Fruit fly (Drosophila melanogaster) whole organism, prepupa: ENCODE data around the gene CG14315.
A peak's percentile ranks its signal among the peaks of the same experiment; 100 is the strongest.

Experiments
- CG10631 ChIP-seq: fragments of 200-800 bp; sonication (Bioruptor generic); optimal IDR thresholded peaks from 2 replicates; lab custom pipeline; 2016; ENCODE audit warnings: missing biosample characterization, missing genetic modification characterization
- CG11294 ChIP-seq: fragments of 200-800 bp; sonication (Bioruptor generic); IDR thresholded peaks from 2 replicates; pipeline ENCODE4 v1.3.6; 2022; ENCODE audit warnings: missing biosample characterization, missing genetic modification characterization
- CG11762 ChIP-seq: fragments of 200-800 bp; sonication (Bioruptor generic); optimal IDR thresholded peaks from 3 replicates; lab custom pipeline; 2016; ENCODE audit warnings: missing biosample characterization, missing genetic modification characterization; ENCODE audit not compliant: insufficient read depth
- CG11902 ChIP-seq: fragments of 200-800 bp; sonication (Bioruptor generic); optimal IDR thresholded peaks from 3 replicates; lab custom pipeline; 2016; ENCODE audit warnings: missing biosample characterization, missing genetic modification characterization
- CG1621 ChIP-seq: fragments of 200-800 bp; sonication (Bioruptor generic); optimal IDR thresholded peaks from 3 replicates; lab custom pipeline; 2018; ENCODE audit warnings: missing biosample characterization, mild to moderate bottlenecking, missing genetic modification characterization
- CG3032 ChIP-seq: fragments of 200-800 bp; optimal IDR thresholded peaks from 2 replicates; lab custom pipeline; 2019; ENCODE audit warnings: missing biosample characterization, mild to moderate bottlenecking, missing genetic modification characterization, moderate library complexity
- CG32006 ChIP-seq: fragments of 200-800 bp; sonication (Bioruptor generic); optimal IDR thresholded peaks from 3 replicates; lab custom pipeline; 2017; ENCODE audit warnings: missing biosample characterization, mild to moderate bottlenecking, missing genetic modification characterization
- CG34406 ChIP-seq: fragments of 200-800 bp; sonication (Bioruptor generic); optimal IDR thresholded peaks from 3 replicates; lab custom pipeline; 2016; ENCODE audit warnings: missing biosample characterization, missing genetic modification characterization
- CG3919 ChIP-seq: fragments of 200-800 bp; sonication (Bioruptor generic); optimal IDR thresholded peaks from 3 replicates; lab custom pipeline; 2016; ENCODE audit warnings: missing biosample characterization, missing genetic modification characterization
- CG6792 ChIP-seq: fragments of 200-800 bp; sonication (Bioruptor generic); optimal IDR thresholded peaks from 3 replicates; lab custom pipeline; 2016; ENCODE audit warnings: missing biosample characterization, missing genetic modification characterization
- CG6808 ChIP-seq: fragments of 200-800 bp; sonication (Bioruptor generic); optimal IDR thresholded peaks from 3 replicates; lab custom pipeline; 2017; ENCODE audit warnings: missing biosample characterization, missing genetic modification characterization, mild to moderate bottlenecking, moderate library complexity, missing genetic modification reagents
- CG7368 ChIP-seq: fragments of 200-800 bp; sonication (Bioruptor generic); optimal IDR thresholded peaks from 3 replicates; lab custom pipeline; 2016; ENCODE audit warnings: missing biosample characterization, missing genetic modification characterization
- CG8119 ChIP-seq: fragments of 200-800 bp; sonication (Bioruptor generic); IDR thresholded peaks from 3 replicates; pipeline ENCODE4 v1.3.6; 2022; ENCODE audit warnings: missing biosample characterization, missing genetic modification characterization
- CG8632 ChIP-seq: fragments of 200-800 bp; sonication (Bioruptor generic); optimal IDR thresholded peaks from 3 replicates; lab custom pipeline; 2016; ENCODE audit warnings: missing biosample characterization, missing genetic modification characterization
- CG9139 ChIP-seq: fragments of 200-800 bp; sonication (Bioruptor generic); optimal IDR thresholded peaks from 3 replicates; lab custom pipeline; 2017; ENCODE audit warnings: missing biosample characterization, mild to moderate bottlenecking, missing genetic modification characterization
- Eip75B ChIP-seq: fragments of 200-800 bp; sonication (Bioruptor generic); optimal IDR thresholded peaks from 3 replicates; lab custom pipeline; 2016; ENCODE audit warnings: missing biosample characterization, missing genetic modification characterization
- Eip93F ChIP-seq: fragments of 200-800 bp; sonication (Bioruptor generic); optimal IDR thresholded peaks from 2 replicates; lab custom pipeline; 2016; ENCODE audit warnings: missing biosample characterization, mild to moderate bottlenecking, missing genetic modification characterization
- Ets21C ChIP-seq: fragments of 200-800 bp; sonication (Bioruptor generic); optimal IDR thresholded peaks from 3 replicates; lab custom pipeline; 2016; ENCODE audit warnings: missing biosample characterization, missing genetic modification characterization
- Ets96B ChIP-seq: fragments of 200-800 bp; optimal IDR thresholded peaks from 2 replicates; lab custom pipeline; 2019; ENCODE audit warnings: missing biosample characterization, mild to moderate bottlenecking, missing genetic modification characterization, moderate library complexity
- Gug ChIP-seq: fragments of 200-800 bp; sonication (Bioruptor generic); IDR thresholded peaks from 2 replicates; pipeline ENCODE4 v1.3.6; 2022; ENCODE audit warnings: missing biosample characterization, missing genetic modification characterization
- Hr38 ChIP-seq: sonication (Bioruptor generic); optimal IDR thresholded peaks from 2 replicates; lab custom pipeline; 2016; ENCODE audit warnings: missing biosample characterization, missing genetic modification characterization
- Hr39 ChIP-seq: fragments of 200-800 bp; sonication (Bioruptor generic); optimal IDR thresholded peaks from 2 replicates; lab custom pipeline; 2016; ENCODE audit warnings: missing biosample characterization, missing genetic modification characterization
- Hr4 ChIP-seq: fragments of 200-800 bp; sonication (Bioruptor generic); optimal IDR thresholded peaks from 3 replicates; lab custom pipeline; 2016; ENCODE audit warnings: missing biosample characterization, missing genetic modification characterization
- Lpt ChIP-seq: fragments of 200-800 bp; sonication (Bioruptor generic); optimal IDR thresholded peaks from 3 replicates; lab custom pipeline; 2016; ENCODE audit warnings: missing biosample characterization, missing genetic modification characterization
- Met ChIP-seq: fragments of 200-800 bp; sonication (Bioruptor generic); optimal IDR thresholded peaks from 3 replicates; lab custom pipeline; 2016; ENCODE audit warnings: missing biosample characterization, missing genetic modification characterization
- OdsH ChIP-seq: fragments of 200-800 bp; sonication (Bioruptor generic); optimal IDR thresholded peaks from 3 replicates; lab custom pipeline; 2016; ENCODE audit warnings: missing biosample characterization, missing genetic modification characterization
- Smox ChIP-seq: fragments of 200-800 bp; sonication (Bioruptor generic); optimal IDR thresholded peaks from 3 replicates; lab custom pipeline; 2016; ENCODE audit warnings: missing biosample characterization, missing genetic modification characterization
- Sox14 ChIP-seq: fragments of 200-800 bp; sonication (Bioruptor generic); optimal IDR thresholded peaks from 3 replicates; lab custom pipeline; 2016; ENCODE audit warnings: missing biosample characterization, missing genetic modification characterization
- Sox15 ChIP-seq: fragments of 200-800 bp; sonication (Bioruptor generic); optimal IDR thresholded peaks from 3 replicates; lab custom pipeline; 2016; ENCODE audit warnings: missing biosample characterization, missing genetic modification characterization
- achi ChIP-seq: fragments of 200-800 bp; sonication (Bioruptor generic); optimal IDR thresholded peaks from 3 replicates; lab custom pipeline; 2016; ENCODE audit warnings: missing biosample characterization, missing genetic modification characterization
- acj6 ChIP-seq: fragments of 200-800 bp; sonication (Bioruptor generic); optimal IDR thresholded peaks from 3 replicates; lab custom pipeline; 2016; ENCODE audit warnings: missing biosample characterization, missing genetic modification characterization
- dac ChIP-seq: fragments of 200-800 bp; sonication (Bioruptor generic); optimal IDR thresholded peaks from 2 replicates; lab custom pipeline; 2017; ENCODE audit warnings: missing biosample characterization, mild to moderate bottlenecking, missing genetic modification characterization
- dsx ChIP-seq: fragments of 200-800 bp; optimal IDR thresholded peaks from 3 replicates; lab custom pipeline; 2019; ENCODE audit warnings: missing biosample characterization, mild to moderate bottlenecking, missing genetic modification characterization, moderate library complexity; ENCODE audit not compliant: poor library complexity, severe bottlenecking
- eg ChIP-seq: fragments of 200-800 bp; sonication (Bioruptor generic); IDR thresholded peaks from 3 replicates; pipeline ENCODE4 v1.3.6; 2022; ENCODE audit warnings: missing biosample characterization, missing genetic modification characterization
- esn ChIP-seq: fragments of 200-800 bp; sonication (Bioruptor generic); optimal IDR thresholded peaks from 2 replicates; lab custom pipeline; 2016; ENCODE audit warnings: missing biosample characterization, mild to moderate bottlenecking, missing genetic modification characterization, moderate library complexity
- fd85E ChIP-seq: fragments of 200-800 bp; sonication (Bioruptor generic); optimal IDR thresholded peaks from 3 replicates; lab custom pipeline; 2016; ENCODE audit warnings: missing biosample characterization, missing genetic modification characterization
- net ChIP-seq: fragments of 200-800 bp; sonication (Bioruptor generic); optimal IDR thresholded peaks from 3 replicates; lab custom pipeline; 2016; ENCODE audit warnings: missing biosample characterization, missing genetic modification characterization
- pdm3 ChIP-seq: fragments of 200-800 bp; sonication (Bioruptor generic); optimal IDR thresholded peaks from 3 replicates; lab custom pipeline; 2016; ENCODE audit warnings: missing biosample characterization, missing genetic modification characterization
- salr ChIP-seq, 2 experiments: fragments of 200-800 bp; sonication (Bioruptor generic); optimal IDR thresholded peaks; 3 replicates each; lab custom pipeline; 2016 to 2018; ENCODE audit warnings: missing biosample characterization in 2 of 2, missing genetic modification characterization in 2 of 2, mild to moderate bottlenecking in 1 of 2
- spab ChIP-seq: fragments of 200-800 bp; sonication (Bioruptor generic); optimal IDR thresholded peaks from 2 replicates; lab custom pipeline; 2017; ENCODE audit warnings: missing biosample characterization, mild to moderate bottlenecking, missing genetic modification characterization, missing genetic modification reagents
- ss ChIP-seq, 2 experiments: fragments of 200-800 bp; sonication (Bioruptor generic); optimal IDR thresholded peaks; 2 replicates in 1 of 2; 3 replicates in 1 of 2; lab custom pipeline; 2017 to 2018; ENCODE audit warnings: mild to moderate bottlenecking in 2 of 2, missing biosample characterization in 2 of 2, missing genetic modification characterization in 2 of 2, moderate library complexity in 1 of 2
- svp ChIP-seq: fragments of 200-800 bp; sonication (Bioruptor generic); peaks from one replicate; lab custom pipeline; 2016; ENCODE audit warnings: missing biosample characterization, missing genetic modification characterization
- vri ChIP-seq: fragments of 200-800 bp; sonication (Bioruptor generic); optimal IDR thresholded peaks from 3 replicates; lab custom pipeline; 2016; ENCODE audit warnings: missing biosample characterization, mild to moderate bottlenecking, missing genetic modification characterization

The CG14315 gene

DNA sequence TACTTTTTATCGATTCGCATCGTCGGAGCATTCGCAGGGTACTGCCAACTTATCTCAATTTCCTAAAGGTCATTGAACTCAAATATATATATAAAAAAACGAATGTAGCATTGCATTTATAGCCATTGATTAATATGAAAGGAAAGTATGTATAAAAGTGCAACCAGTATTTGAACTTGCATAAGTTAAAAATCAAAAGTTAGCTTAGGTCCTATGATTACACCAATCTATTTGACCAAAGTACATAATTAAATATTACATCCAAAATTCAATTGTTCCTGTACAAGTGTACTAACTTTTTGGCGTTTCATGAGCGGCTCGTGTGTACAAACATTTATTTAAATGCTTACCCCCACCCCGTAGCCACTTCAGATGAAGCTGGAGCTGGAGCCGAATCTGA, 1.0 kb upstream of the CG14315 start (continued):
- TF ChIP-seq CG6808 (GFP tag; lab: Kevin White, UChicago) (no peak), pdm3 (GFP tag; lab: Kevin White, UChicago) (peak; percentile 55), Ets21C (GFP tag; lab: Kevin White, UChicago) (peak; percentile 27), Gug (GFP tag; lab: Robert Waterston, UW) (no peak), CG11762 (GFP tag; lab: Kevin White, UChicago) (no peak), dac (GFP tag; lab: Kevin White, UChicago) (no peak), Hr4 (GFP tag; lab: Kevin White, UChicago) (no peak), Hr39 (GFP tag; lab: Kevin White, UChicago) (peak; percentile 47), Sox15 (GFP tag; lab: Kevin White, UChicago) (peak; percentile 46), CG32006 (GFP tag; lab: Kevin White, UChicago) (peak; percentile 45), eg (GFP tag; lab: Robert Waterston, UW) (no peak)

DNA sequence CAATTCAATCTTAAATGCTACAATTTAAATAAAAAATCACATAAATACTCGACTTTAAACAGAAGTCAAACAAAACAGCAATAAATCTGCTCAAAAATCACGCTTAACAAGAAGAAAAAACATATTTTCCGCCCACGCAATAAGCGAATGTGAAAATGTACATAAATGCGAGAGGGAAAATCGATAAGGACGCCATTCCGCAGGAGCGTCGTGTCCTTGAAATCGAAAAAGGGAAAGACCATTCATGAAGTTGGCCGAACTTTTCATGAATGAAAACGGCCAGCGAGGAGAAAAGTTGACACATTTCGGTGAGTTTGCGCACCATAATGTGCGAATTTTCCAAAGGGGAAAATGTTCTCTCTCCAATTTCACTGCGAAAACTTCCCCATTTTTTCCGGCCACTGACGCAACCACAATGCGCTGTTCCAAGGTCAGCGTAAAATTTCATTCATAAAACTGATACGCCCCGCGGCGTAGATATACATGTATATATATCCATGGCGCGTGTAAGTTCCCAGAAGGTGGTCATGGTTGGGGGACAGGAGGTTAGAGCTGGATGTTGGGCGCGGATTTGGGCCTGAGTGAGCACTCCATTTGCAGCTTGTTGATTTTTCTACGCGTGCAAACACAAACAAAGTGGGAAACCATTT, 1.8 kb downstream of the CG14315 start:
- TF ChIP-seq Sox14 (GFP tag; lab: Kevin White, UChicago) (no peak), spab (no peak), Ets21C (GFP tag; lab: Kevin White, UChicago) (no peak), dsx (no peak), vri (GFP tag; lab: Kevin White, UChicago) (no peak), Smox (GFP tag; lab: Kevin White, UChicago) (no peak)

DNA sequence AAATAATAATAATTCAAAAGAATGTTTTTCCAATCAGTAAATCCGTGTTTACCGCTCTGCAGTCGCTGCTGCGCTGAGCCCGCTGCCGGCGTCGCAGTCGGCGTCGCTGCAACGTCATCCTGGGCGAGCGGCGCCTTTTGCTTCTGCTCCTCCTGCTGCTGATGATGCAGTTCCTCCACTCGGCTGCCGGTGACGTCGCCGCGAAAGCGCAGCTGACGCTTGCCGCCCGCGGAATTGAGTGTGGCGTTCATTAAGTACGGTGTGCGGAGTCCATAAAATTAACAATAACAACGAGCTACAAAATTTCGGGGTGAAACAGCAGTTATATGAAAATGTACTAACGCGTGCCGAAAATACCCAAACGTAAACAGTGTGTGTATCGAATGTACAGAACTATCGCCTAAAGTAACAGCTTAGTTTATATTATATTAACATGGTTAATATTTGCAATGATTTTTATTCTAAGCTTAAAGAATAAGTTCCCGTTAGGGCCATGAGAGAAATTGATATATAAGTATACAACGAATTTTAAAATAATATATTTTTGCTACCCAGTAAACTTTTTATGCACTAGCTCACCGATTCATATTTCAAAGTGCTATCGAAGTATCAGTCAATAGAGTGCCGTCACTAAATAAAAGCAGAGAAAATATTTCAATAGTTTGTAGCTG, 5.7 kb downstream of the CG14315 start, which contains the start of the genes CG7218 and Cbp20:
Gene CG7218, minus strand, starts transcription at position 346 of the 671 bp plus-strand sequence.
Gene Cbp20, plus strand, starts transcription at position 610 of the 671 bp plus-strand sequence.
- TF ChIP-seq CG10631 (GFP tag; lab: Kevin White, UChicago) (peak; percentile 61), CG3032 (tag; lab: Kevin White, UChicago) (peak; percentile 63), spab (no peak), vri (GFP tag; lab: Kevin White, UChicago) (peak; percentile 47), Ets96B (tag; lab: Kevin White, UChicago) (peak; percentile 17), Eip93F (peak; percentile 16), Sox14 (GFP tag; lab: Kevin White, UChicago) (peak; percentile 64), Sox15 (GFP tag; lab: Kevin White, UChicago) (peak; percentile 50), CG11762 (GFP tag; lab: Kevin White, UChicago) (peak; percentile 7), CG7368 (GFP tag; lab: Kevin White, UChicago) (peak; percentile 8), dsx (peak; percentile 10), CG1621 (tag; lab: Kevin White, UChicago) (no peak), CG11902 (GFP tag; lab: Kevin White, UChicago) (peak; percentile 40), CG8632 (GFP tag; lab: Kevin White, UChicago) (no peak), Gug (GFP tag; lab: Robert Waterston, UW) (peak; percentile 55; the same call in 1 of the 2 replicates), CG6792 (GFP tag; lab: Kevin White, UChicago) (peak; percentile 43), esn (GFP tag; lab: Kevin White, UChicago) (peak; percentile 77), acj6 (GFP tag; lab: Kevin White, UChicago) (peak; percentile 64), fd85E (no peak), Met (GFP tag; lab: Kevin White, UChicago) (peak; percentile 68), Lpt (peak; percentile 51), svp (GFP tag; lab: Kevin White, UChicago) (peak; percentile 85), CG11294 (GFP tag; lab: Robert Waterston, UW) (peak; percentile 52), Ets21C (GFP tag; lab: Kevin White, UChicago) (peak; percentile 45), salr (GFP tag; optimal IDR thresholded peaks at IDR 0.05; lab: Kevin White, UChicago) (no peak), net (GFP tag; lab: Kevin White, UChicago) (peak; percentile 61), CG3919 (peak; percentile 69), CG6808 (GFP tag; lab: Kevin White, UChicago) (no peak), Hr4 (GFP tag; lab: Kevin White, UChicago) (peak; percentile 71), CG34406 (GFP tag; lab: Kevin White, UChicago) (peak; percentile 13), Hr38 (no peak), achi (peak; percentile 60), CG8119 (0 out of 3 replicates have a peak, but pooled peaks have one; percentile 39), Hr39 (GFP tag; lab: Kevin White, UChicago) (peak; percentile 69), CG9139 (GFP tag; lab: Kevin White, UChicago) (no peak), Eip75B (peak; percentile 49), OdsH (GFP tag; lab: Kevin White, UChicago) (peak; percentile 72), Smox (GFP tag; lab: Kevin White, UChicago) (peak; percentile 64), ss (GFP tag; optimal IDR thresholded peaks at IDR 0.05; lab: Kevin White, UChicago) (no peak), eg (GFP tag; lab: Robert Waterston, UW) (peak; percentile 69)
